Fruit fly (Drosophila melanogaster): ENCODE results near the gene CG31917.

Gene CG31917

DNA sequence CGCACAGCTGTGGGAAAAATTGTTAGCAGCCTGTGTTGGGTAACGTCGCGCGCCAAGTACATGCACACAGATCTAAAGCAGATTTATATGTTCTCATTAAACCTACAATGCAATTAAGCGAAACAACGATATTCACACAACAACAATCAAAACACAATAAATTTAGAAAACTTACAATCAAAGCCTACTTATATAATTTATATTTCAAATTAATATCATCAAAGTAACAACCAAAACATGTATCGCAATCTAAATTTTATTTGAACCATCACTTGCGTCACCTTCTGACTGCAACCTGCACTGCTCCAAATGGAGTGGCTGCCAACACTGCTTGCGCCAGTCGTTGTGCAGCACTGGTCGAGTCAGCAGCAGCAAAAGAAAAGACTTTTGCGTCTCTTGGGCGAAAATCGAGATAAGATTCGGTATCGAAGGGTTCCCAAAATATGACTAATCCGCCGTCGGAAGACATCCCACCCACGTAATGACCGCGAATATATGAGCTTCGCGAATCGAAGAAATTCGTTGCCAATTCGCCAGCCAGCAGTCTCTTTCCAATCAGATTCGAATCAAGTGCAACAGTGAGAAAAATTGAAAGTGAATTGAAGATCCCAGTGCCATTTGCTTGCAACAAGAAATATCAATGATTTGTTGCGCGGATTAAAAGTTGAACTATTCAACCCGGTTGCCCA is 29.2 kb downstream of the CG31917 start, which contains the start of the genes CG8892 and CG34126 (continued):
- TF ChIP-seq CG14441 (GFP tag; IDR thresholded peaks at IDR 0.05), result peak; percentile 94
- peak; percentile 90 for TF ChIP-seq CG18011 (GFP tag; optimal IDR thresholded peaks at IDR 0.05)
- peak; percentile 88 for TF ChIP-seq Taf1 (GFP tag; IDR thresholded peaks at IDR 0.05)
- no peak for TF ChIP-seq mld (GFP tag; IDR thresholded peaks at IDR 0.05; ENCODE audit: partially characterized antibody)
- TF ChIP-seq CG6175 (GFP tag; IDR thresholded peaks at IDR 0.05), result peak; percentile 92
- peak; percentile 93 for TF ChIP-seq Doc2 (GFP tag; IDR thresholded peaks at IDR 0.05)
- TF ChIP-seq CG3726 (GFP tag; IDR thresholded peaks at IDR 0.05), result peak; percentile 92; the same call in 2 of the 3 replicates
- TF ChIP-seq sima (GFP tag; optimal IDR thresholded peaks at IDR 0.05), result peak; percentile 83
- TF ChIP-seq CG9609 (GFP tag; optimal IDR thresholded peaks at IDR 0.05), result peak; percentile 97
- TF ChIP-seq Atf3 (GFP tag; optimal IDR thresholded peaks at IDR 0.05), result peak; percentile 96
- TF ChIP-seq CTCF (GFP tag; optimal IDR thresholded peaks at IDR 0.05), result peak; percentile 57
- TF ChIP-seq repo (GFP tag; optimal IDR thresholded peaks at IDR 0.05), result peak; percentile 91
- TF ChIP-seq CG17912 (GFP tag; optimal IDR thresholded peaks at IDR 0.05), result peak; percentile 82
- peak; percentile 96 for TF ChIP-seq CG13296 (GFP tag; optimal IDR thresholded peaks at IDR 0.05)
- TF ChIP-seq pan (optimal IDR thresholded peaks at IDR 0.05), result no peak
- TF ChIP-seq pan (GFP tag; optimal IDR thresholded peaks at IDR 0.05 in 1 of 2, IDR thresholded peaks at IDR 0.05 in 1 of 2), result peak in 1 of 2 experiments; percentile 94
- peak; percentile 96 for TF ChIP-seq CG7786 (GFP tag; optimal IDR thresholded peaks at IDR 0.05)
- peak; percentile 94 for TF ChIP-seq HLH3B (GFP tag; IDR thresholded peaks at IDR 0.05)
- peak; percentile 99 for TF ChIP-seq CG1602 (GFP tag; optimal IDR thresholded peaks at IDR 0.05)
- peak; percentile 96 for TF ChIP-seq CG11723 (GFP tag; optimal IDR thresholded peaks at IDR 0.05)
- peak; percentile 84 for TF ChIP-seq Myb (GFP tag; optimal IDR thresholded peaks at IDR 0.05)
- peak; percentile 93 for TF ChIP-seq CG15514 (GFP tag; optimal IDR thresholded peaks at IDR 0.05)
- peak; percentile 97 for TF ChIP-seq BtbVII (GFP tag; optimal IDR thresholded peaks at IDR 0.05)
- TF ChIP-seq CG7987 (GFP tag; optimal IDR thresholded peaks at IDR 0.05), result peak; percentile 92
- peak; percentile 93 for TF ChIP-seq CG1792 (GFP tag; optimal IDR thresholded peaks at IDR 0.05)
- TF ChIP-seq sisA (GFP tag; IDR thresholded peaks at IDR 0.05), result peak; percentile 98
- peak; percentile 98 for TF ChIP-seq Hmr (GFP tag; optimal IDR thresholded peaks at IDR 0.05)
- TF ChIP-seq CG6689 (GFP tag; IDR thresholded peaks at IDR 0.05), result peak; percentile 100
- TF ChIP-seq zen2 (GFP tag; IDR thresholded peaks at IDR 0.05; ENCODE audit: partially characterized antibody), result no peak
- peak; percentile 89 for TF ChIP-seq TFAM (GFP tag; optimal IDR thresholded peaks at IDR 0.05)
- TF ChIP-seq ci (GFP tag; IDR thresholded peaks at IDR 0.05), result peak; percentile 89
- TF ChIP-seq CG2202 (tag; optimal IDR thresholded peaks at IDR 0.05), result peak; percentile 91
- peak; percentile 90 for TF ChIP-seq wdn (GFP tag; IDR thresholded peaks at IDR 0.05)
- TF ChIP-seq CG4282 (GFP tag; optimal IDR thresholded peaks at IDR 0.05), result peak; percentile 88
- TF ChIP-seq ash1 (GFP tag; optimal IDR thresholded peaks at IDR 0.05), result peak; percentile 86
- TF ChIP-seq Aef1 (GFP tag; IDR thresholded peaks at IDR 0.05), result peak; percentile 97
- TF ChIP-seq CG8924 (tag; optimal IDR thresholded peaks at IDR 0.05), result peak; percentile 97
- peak; percentile 94 for TF ChIP-seq cwo (GFP tag; optimal IDR thresholded peaks at IDR 0.05)
- TF ChIP-seq Hand (GFP tag; optimal IDR thresholded peaks at IDR 0.05), result peak; percentile 82
- no peak for TF ChIP-seq usp (GFP tag; optimal IDR thresholded peaks at IDR 0.05)
- TF ChIP-seq az2 (GFP tag; optimal IDR thresholded peaks at IDR 0.05), result peak; percentile 98
- peak; percentile 97 for TF ChIP-seq CG31388 (GFP tag; optimal IDR thresholded peaks at IDR 0.05)
- TF ChIP-seq sqz (GFP tag; optimal IDR thresholded peaks at IDR 0.05), result peak; percentile 94
- peak; percentile 97 for TF ChIP-seq Six4 (GFP tag; optimal IDR thresholded peaks at IDR 0.05)
- TF ChIP-seq CG15011 (GFP tag; optimal IDR thresholded peaks at IDR 0.05), result peak; percentile 95
- peak; percentile 61 for TF ChIP-seq CG14965 (GFP tag; optimal IDR thresholded peaks at IDR 0.05; ENCODE audit: borderline replicate concordance)
- peak; percentile 96 for TF ChIP-seq caup (GFP tag; optimal IDR thresholded peaks at IDR 0.05; ENCODE audit: severe bottlenecking)
- peak; percentile 87 for TF ChIP-seq kah (GFP tag; optimal IDR thresholded peaks at IDR 0.05)
- peak; percentile 90 for TF ChIP-seq CG11560 (tag; IDR thresholded peaks at IDR 0.05)
- peak; percentile 99 for TF ChIP-seq tin (GFP tag; optimal IDR thresholded peaks at IDR 0.05)

Measured in whole organism, embryonic.